Worm (Caenorhabditis elegans) whole organism, dauer: Measurements from ENCODE around the gene fbxa-136.

Experiments
- unc-62 ChIP-seq: sonication (generic microtip); optimal IDR thresholded peaks from 2 replicates; lab custom pipeline; 2017; ENCODE audit warnings: missing biosample characterization, missing genetic modification reagents, missing genetic modification characterization

fbxa-136 gene

ce11 chrV:17533200-17533599 is 12.4 kb downstream of the fbxa-136 start:
- TF ChIP-seq unc-62 (GFP tag; lab: Kevin White, UChicago) = no peak

DNA sequence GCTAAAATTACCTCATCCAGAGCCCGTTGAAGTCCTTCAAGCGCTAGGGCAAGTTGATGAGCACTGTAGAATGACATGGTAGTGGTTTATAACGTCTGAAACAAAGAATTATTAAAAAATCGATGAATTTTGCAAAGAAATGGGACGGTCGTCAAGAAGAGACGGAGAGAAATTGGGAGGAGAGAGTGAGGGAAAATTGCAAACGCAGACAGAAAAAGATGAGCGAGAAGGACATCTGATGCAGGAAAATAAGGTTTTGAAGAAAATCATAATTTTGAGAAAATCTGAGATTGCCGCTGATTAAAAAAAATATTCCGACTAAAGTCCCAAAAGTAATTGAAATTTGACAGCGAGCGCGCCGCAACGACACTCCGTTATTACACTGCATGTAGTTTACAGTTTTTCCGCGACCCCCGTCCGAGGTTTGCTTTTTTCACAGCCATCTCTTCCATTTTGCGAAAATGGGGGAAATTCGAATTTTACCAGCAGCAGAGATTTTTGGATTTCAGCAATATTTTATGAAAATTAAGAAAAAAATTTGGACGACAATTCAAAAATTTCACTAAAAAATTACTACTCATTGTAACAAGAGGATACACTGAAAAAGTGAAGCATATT is 17.6 kb downstream of the fbxa-136 start, which contains the start of gene C18D4.6:
C18D4.6 (minus strand) TSS at position 97 of the 618 bp plus-strand sequence.
- no peak for TF ChIP-seq unc-62 (GFP tag; lab: Kevin White, UChicago)

DNA sequence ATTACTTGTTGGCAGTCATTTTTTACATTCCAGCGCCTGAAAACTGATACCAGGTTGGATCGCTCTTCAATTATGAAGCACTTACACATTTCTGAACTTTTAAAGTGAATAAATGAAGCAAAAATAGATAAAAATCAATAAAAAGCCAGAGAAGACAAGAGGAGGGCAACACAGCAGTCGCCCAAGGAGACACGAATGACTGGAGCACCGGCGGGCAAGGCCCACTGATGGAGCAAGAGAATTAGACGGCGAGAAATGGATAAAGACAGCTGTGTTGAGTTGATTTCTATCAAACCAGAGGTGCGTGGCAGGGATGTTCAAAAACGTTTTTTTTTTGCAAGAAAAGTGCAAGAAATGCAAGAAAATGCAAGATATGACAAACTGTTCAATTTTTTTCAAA is 18.5 kb downstream of the fbxa-136 start:
- no peak for TF ChIP-seq unc-62 (GFP tag; lab: Kevin White, UChicago)

DNA sequence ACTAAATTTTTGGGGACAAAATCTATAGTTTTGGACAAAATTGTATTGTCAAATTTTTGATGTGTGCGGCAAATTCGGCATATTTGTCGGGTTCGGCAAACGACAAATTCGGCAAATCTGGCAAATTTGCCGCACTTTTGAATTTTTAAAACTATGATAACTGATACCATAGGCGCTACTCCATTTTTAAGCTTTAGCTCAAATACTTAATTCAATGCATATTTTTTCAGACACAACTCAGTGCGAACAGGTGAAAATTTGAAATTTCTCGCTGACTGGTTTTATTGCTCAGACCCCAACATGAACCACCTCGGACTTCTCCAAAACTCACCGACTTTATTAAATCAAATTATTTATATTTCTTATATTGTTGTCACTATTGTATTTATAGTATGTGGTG is 19.5 kb downstream of the fbxa-136 start, which contains the start of gene srz-25:
srz-25 (plus strand) TSS at position 301 of the 400 bp plus-strand sequence.
- TF ChIP-seq unc-62 (GFP tag; lab: Kevin White, UChicago) = no peak

DNA sequence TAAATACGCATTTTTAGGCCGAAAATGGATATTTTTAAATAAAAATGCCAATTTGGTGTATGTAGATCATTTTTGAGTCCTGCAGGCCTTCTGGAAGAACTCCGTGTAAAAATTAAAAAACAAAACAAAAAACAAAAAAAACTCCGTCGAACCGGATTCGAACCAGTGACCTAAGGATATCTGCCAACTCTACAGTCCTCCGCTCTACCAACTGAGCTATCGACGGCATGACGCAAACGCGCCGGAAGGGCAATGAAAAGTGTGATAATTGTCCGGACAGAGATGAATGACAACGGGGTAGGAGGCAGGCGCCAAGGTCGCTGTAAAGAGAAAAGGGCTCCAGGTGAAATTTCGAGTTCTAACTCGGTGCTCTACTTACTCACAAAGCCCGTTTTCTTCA is 21.5 kb downstream of the fbxa-136 start:
- TF ChIP-seq unc-62 (GFP tag; lab: Kevin White, UChicago) = no peak

DNA sequence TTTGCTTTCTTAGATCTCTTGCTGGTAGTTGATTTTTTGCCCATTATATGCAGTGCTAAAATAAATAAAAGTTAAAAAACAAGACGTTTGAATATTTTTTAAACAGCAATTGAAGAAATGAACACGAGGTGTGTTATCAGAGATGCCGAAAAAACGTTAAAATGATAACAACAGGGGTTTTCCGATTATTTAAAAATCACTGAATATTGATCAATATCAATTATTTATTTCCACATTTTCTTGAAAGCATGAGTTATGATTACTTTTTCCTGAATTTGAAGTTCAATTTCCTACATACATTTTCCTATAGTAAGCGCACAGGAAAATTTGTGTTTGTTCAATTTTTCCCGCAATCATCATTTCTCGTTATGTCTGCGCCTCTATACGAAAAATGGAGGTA is 26.1 kb downstream of the fbxa-136 start:
- TF ChIP-seq unc-62 (GFP tag; lab: Kevin White, UChicago) = no peak

DNA sequence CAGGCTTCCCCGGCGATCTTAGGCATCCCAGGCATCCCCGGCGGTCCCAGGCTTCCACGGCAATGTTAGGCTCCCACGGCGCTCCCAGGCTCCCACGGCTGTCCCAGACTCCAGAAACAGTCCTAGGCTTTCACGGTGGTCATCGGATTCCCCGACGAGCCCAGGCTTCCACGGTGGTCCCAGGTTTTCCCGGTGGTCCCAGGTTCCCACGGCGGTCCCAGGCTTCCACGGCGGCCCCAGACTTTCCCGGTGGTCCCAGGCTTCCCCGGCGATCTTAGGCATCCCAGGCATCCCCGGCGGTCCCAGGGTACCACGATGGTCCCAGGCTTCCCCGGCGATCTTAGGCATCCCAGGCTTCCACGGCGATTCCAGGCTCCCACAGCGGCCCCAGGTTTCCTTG is 27.8 kb downstream of the fbxa-136 start:
- TF ChIP-seq unc-62 (GFP tag; lab: Kevin White, UChicago) = no peak

DNA sequence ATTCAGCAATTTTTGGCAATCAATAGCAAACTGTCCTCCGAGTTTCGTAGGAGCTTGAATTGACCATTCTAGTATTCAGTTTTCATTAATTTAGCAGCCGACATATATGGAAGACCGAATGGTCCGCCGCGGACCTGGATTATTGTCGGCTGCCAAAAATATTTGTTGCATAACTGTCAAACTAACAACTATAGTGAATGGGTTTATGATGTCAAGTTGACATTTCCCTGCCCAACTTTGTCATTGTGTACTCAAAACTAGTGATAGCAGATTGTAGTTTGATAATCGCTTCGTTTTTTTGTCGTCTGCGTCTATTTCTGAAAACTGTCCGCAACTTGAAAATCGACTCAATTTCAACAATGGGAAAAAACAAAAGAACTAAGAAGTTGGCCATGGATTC is 28.5 kb downstream of the fbxa-136 start, which contains the start of gene fbxa-176:
fbxa-176 (plus strand) TSS at position 314 of the 400 bp plus-strand sequence.
- no peak for TF ChIP-seq unc-62 (GFP tag; lab: Kevin White, UChicago)

ce11 chrV:17551396-17551795 is 30.6 kb downstream of the fbxa-136 start:
- no peak for TF ChIP-seq unc-62 (GFP tag; lab: Kevin White, UChicago)

DNA sequence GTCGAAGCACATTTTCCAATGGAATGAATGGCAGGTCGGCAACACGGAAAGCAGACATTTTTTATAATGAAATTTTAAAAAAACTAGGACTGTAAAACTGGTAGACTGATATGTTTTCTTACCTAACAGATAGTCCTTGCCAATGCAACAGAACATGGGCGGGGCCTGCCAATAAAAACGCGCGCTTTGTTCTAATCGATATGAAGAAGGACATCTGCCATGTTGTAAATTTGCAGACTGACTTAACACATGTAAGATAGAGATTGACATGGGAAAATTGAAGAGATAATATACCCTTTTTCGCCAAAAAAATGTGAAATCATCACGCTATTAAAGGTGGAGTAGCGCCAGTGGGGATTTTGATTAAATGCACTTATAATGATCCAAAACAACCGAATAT is 31.9 kb downstream of the fbxa-136 start, which contains the start of gene C38D9.8:
C38D9.8 (minus strand) TSS at position 101 of the 400 bp plus-strand sequence.
- no peak for TF ChIP-seq unc-62 (GFP tag; lab: Kevin White, UChicago)

- no peak for TF ChIP-seq unc-62 (GFP tag; lab: Kevin White, UChicago)
These were observed 37.5 kb downstream of the fbxa-136 start, which contains the start of gene fbxa-174 for ce11 chrV:17558377-17558776. Gene fbxa-174, minus strand, starts transcription at chrV:17558477.

DNA sequence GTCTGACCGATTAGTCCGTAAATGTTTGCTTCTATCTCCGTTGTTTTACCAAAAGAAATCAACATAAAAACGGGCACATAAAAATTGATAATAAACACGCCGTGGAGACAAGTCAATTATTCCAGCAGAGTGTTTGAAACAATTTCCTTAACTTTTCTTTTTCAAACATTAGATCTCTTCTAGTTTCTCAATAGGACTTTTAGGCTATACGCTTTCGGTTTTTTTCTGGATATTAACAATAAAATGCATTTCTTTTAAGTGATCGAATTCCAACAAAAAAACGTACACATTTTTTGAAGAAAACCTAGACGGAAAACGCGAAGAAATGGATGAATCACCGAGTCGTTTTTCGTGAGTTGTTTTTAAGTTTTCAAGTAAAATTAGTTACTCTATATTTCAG is 38.1 kb downstream of the fbxa-136 start, which contains the start of gene fbxa-172:
fbxa-172 (plus strand) TSS at position 301 of the 400 bp plus-strand sequence.
- no peak for TF ChIP-seq unc-62 (GFP tag; lab: Kevin White, UChicago)

DNA sequence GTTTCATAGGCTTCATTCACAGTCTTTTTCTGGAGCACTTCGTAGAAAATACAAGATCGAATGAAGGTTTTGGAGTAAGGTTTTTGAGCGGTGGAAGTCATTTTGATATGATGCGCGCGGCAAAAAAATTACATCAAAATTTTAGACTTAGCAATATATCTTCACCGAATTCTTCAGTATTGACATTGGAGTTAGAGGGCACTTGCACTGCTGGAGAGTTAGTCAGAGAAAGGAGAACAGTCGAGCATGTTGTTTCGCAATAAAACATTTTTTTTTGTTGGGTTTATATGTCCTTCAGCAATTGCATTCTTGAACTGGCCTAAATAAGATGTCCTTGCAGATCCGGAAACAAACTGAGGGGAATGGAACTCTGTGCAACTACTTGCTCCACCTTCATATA is 45.1 kb downstream of the fbxa-136 start, which contains the start of gene fbxa-171:
fbxa-171 (minus strand) TSS at position 101 of the 400 bp plus-strand sequence.
- TF ChIP-seq unc-62 (GFP tag; lab: Kevin White, UChicago) = no peak

DNA sequence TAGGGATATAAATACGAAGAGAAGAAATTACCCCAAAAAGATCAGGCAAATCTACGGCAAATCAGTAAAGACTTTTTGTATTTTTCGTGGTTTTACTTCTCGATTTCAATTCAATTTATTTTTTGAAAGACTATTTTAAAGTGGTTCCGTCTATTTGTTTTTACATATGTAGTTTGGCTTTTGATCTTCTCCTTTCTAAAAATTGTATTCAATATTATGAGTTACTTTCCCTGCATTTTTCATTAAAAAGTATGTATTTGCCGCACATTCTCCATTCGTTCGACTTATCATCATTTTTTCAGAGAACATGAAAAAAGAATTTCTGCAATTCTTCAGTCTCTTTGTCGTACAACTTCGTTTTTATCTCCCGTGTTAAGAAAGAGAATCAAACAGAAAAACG is 46.0 kb downstream of the fbxa-136 start, which contains the start of gene C38D9.2:
C38D9.2 (plus strand) TSS at position 301 of the 400 bp plus-strand sequence.
- TF ChIP-seq unc-62 (GFP tag; lab: Kevin White, UChicago) = no peak
